Fruit fly (Drosophila melanogaster): ENCODE results near the gene tzn.

tzn gene

DNA sequence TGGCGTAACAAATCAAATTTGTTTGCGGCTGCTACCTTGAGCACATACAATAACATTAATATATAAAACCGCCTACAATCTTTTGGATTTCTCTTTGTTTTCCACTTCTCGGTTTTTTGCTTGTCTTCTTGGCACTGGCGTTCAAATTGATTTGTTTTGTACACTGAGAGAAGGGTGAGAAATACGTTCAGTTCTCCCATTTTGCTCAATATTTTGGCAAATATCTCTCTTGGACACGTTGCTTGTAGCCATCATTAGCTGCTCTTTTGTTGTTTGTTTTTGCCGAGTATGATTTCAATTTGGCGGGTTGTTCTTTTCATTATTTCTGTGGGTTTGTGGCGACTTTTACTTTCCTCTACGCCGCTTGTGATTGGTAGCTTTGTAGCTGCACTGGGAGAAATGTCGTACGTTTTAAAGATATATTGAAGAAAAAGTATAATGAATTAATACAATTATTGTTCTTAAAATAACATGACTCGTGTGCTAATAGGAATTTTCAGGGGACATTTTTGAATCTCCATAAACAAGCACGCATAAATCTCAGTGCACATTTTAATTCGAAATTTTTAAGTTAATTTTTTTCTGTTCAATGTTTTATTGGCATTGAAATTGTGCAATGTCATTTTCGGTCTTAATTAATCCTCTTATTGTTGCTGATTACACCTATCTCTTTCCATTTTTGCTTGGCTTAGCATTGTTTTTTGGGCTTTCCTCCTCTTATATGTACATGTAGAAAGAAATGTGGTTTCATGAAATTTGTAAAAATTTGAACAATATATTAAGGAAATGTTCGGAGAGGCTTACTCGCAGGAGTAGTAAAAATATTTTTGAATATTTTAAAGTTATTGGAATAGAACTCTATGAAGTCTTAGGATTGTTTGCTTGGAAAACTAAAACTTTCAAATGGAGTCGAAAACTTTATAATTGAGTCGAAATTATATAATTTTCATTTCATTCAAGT, 28.8 kb downstream of the tzn start (continued):
- TF ChIP-seq CG12942 (GFP tag; optimal IDR thresholded peaks at IDR 0.05) = no peak
- no peak for TF ChIP-seq Camta (GFP tag; optimal IDR thresholded peaks at IDR 0.05)
- TF ChIP-seq her (GFP tag; optimal IDR thresholded peaks at IDR 0.05) = no peak
- TF ChIP-seq CG14441 (GFP tag; IDR thresholded peaks at IDR 0.05) = 0 out of 2 replicates have a peak, but pooled peaks have one; percentile 36
- no peak for TF ChIP-seq schlank (tag; optimal IDR thresholded peaks at IDR 0.05)
- peak; percentile 24 for TF ChIP-seq D19B (GFP tag; optimal IDR thresholded peaks at IDR 0.05)
- TF ChIP-seq H2.0 (GFP tag; IDR thresholded peaks at IDR 0.05) = no peak
- no peak for TF ChIP-seq tll (GFP tag; optimal IDR thresholded peaks at IDR 0.05)
- TF ChIP-seq Gsc (GFP tag; IDR thresholded peaks at IDR 0.05) = no peak
- peak; percentile 16 for TF ChIP-seq CG7556 (GFP tag; optimal IDR thresholded peaks at IDR 0.05)
- no peak for TF ChIP-seq CG7372 (GFP tag; IDR thresholded peaks at IDR 0.05)
- TF ChIP-seq CG4404 (GFP tag; IDR thresholded peaks at IDR 0.05) = no peak
- no peak for TF ChIP-seq HmgZ (tag; optimal IDR thresholded peaks at IDR 0.05)
- no peak for TF ChIP-seq so (GFP tag; IDR thresholded peaks at IDR 0.05)
- no peak for TF ChIP-seq slou (GFP tag; optimal IDR thresholded peaks at IDR 0.05)
- peak; percentile 0 for TF ChIP-seq fd3F (GFP tag; optimal IDR thresholded peaks at IDR 0.05)
- TF ChIP-seq shn (GFP tag; optimal IDR thresholded peaks at IDR 0.05) = no peak
- no peak for TF ChIP-seq TFAM (GFP tag; optimal IDR thresholded peaks at IDR 0.05)
- no peak for TF ChIP-seq sna (GFP tag; IDR thresholded peaks at IDR 0.05; ENCODE audit: partially characterized antibody)
- no peak for TF ChIP-seq slp2 (GFP tag; optimal IDR thresholded peaks at IDR 0.05)
- TF ChIP-seq fu2 (GFP tag; optimal IDR thresholded peaks at IDR 0.05) = no peak
- TF ChIP-seq Chrac-16 (GFP tag; optimal IDR thresholded peaks at IDR 0.05) = no peak
- TF ChIP-seq CG3281 (GFP tag; optimal IDR thresholded peaks at IDR 0.05) = peak; percentile 53
- TF ChIP-seq Tbp (GFP tag; optimal IDR thresholded peaks at IDR 0.05) = no peak
- peak; percentile 27 for TF ChIP-seq CG12769 (tag; optimal IDR thresholded peaks at IDR 0.05)
- TF ChIP-seq chinmo (GFP tag; IDR thresholded peaks at IDR 0.05; ENCODE audit: partially characterized antibody) = no peak
- TF ChIP-seq B-H1 (GFP tag; IDR thresholded peaks at IDR 0.05) = peak; percentile 30; the same call in 1 of the 3 replicates
- no peak for TF ChIP-seq HLH3B (GFP tag; IDR thresholded peaks at IDR 0.05)
- TF ChIP-seq hkb (optimal IDR thresholded peaks at IDR 0.05) = no peak
- 0 out of 2 replicates have a peak, but pooled peaks have one; percentile 8 for TF ChIP-seq hkb (GFP tag; IDR thresholded peaks at IDR 0.05)
- TF ChIP-seq ftz-f1 (GFP tag; optimal IDR thresholded peaks at IDR 0.05) = no peak
- no peak for TF ChIP-seq Hey (tag; optimal IDR thresholded peaks at IDR 0.05)
- no peak for TF ChIP-seq eyg (GFP tag; optimal IDR thresholded peaks at IDR 0.05)
- TF ChIP-seq pho (GFP tag; optimal IDR thresholded peaks at IDR 0.05) = no peak
- no peak for TF ChIP-seq trem (tag; optimal IDR thresholded peaks at IDR 0.05)
- TF ChIP-seq Sry-β (GFP tag; optimal IDR thresholded peaks at IDR 0.05) = no peak
- TF ChIP-seq h (optimal IDR thresholded peaks at IDR 0.05) = no peak
- no peak for TF ChIP-seq CG7786 (GFP tag; optimal IDR thresholded peaks at IDR 0.05)
- no peak for TF ChIP-seq CG9876 (GFP tag; optimal IDR thresholded peaks at IDR 0.05)
- TF ChIP-seq CG4730 (GFP tag; IDR thresholded peaks at IDR 0.05) = no peak
- no peak for TF ChIP-seq Sry-δ (GFP tag; optimal IDR thresholded peaks at IDR 0.05)
- TF ChIP-seq lov (optimal IDR thresholded peaks at IDR 0.05) = no peak
- TF ChIP-seq lov (GFP tag; IDR thresholded peaks at IDR 0.05) = no peak
- TF ChIP-seq CG15073 (GFP tag; optimal IDR thresholded peaks at IDR 0.05) = no peak
- no peak for TF ChIP-seq CG17186 (GFP tag; optimal IDR thresholded peaks at IDR 0.05)
- TF ChIP-seq Ptx1 (GFP tag; IDR thresholded peaks at IDR 0.05) = peak; percentile 65; the same call in 1 of the 2 replicates
- no peak for TF ChIP-seq ken (GFP tag; IDR thresholded peaks at IDR 0.05)
- TF ChIP-seq Hsf (GFP tag; optimal IDR thresholded peaks at IDR 0.05) = peak; percentile 15
- peak; percentile 10 for TF ChIP-seq Blimp-1 (GFP tag; optimal IDR thresholded peaks at IDR 0.05)
- TF ChIP-seq Taf1 (GFP tag; IDR thresholded peaks at IDR 0.05) = 0 out of 2 replicates have a peak, but pooled peaks have one; percentile 12
- TF ChIP-seq CG10366 (GFP tag; IDR thresholded peaks at IDR 0.05) = no peak
